Worm (Caenorhabditis elegans) whole organism, late embryonic: Measurements from ENCODE around the gene fbxa-201.

Source experiments
- C08G9.2 ChIP-seq: sonication (generic microtip); optimal IDR thresholded peaks from 2 replicates; lab custom pipeline; 2016; ENCODE audit warnings: mild to moderate bottlenecking, missing genetic modification characterization, moderate library complexity, missing compliant biosample characterization
- C38D4.7 ChIP-seq: fragments of 200-800 bp; sonication (Bioruptor generic); optimal IDR thresholded peaks from 2 replicates; lab custom pipeline; 2018; ENCODE audit warnings: mild to moderate bottlenecking, missing genetic modification characterization, moderate library complexity, missing compliant biosample characterization
- F13H6.1 ChIP-seq: sonication (generic microtip); optimal IDR thresholded peaks from 2 replicates; lab custom pipeline; 2016; ENCODE audit warnings: missing genetic modification characterization, missing compliant biosample characterization
- T23F11.4 ChIP-seq: fragments of 200-800 bp; sonication (Bioruptor generic); optimal IDR thresholded peaks from 2 replicates; lab custom pipeline; 2018; ENCODE audit warnings: mild to moderate bottlenecking, missing genetic modification characterization, missing compliant biosample characterization
- Y22D7AL.16 ChIP-seq: sonication (generic microtip); optimal IDR thresholded peaks from 2 replicates; lab custom pipeline; 2016; ENCODE audit warnings: missing genetic modification characterization, missing compliant biosample characterization
- ahr-1 ChIP-seq: sonication (generic microtip); optimal IDR thresholded peaks from 2 replicates; lab custom pipeline; 2016; ENCODE audit warnings: missing genetic modification characterization, missing compliant biosample characterization
- ama-1 ChIP-seq: fragments of 150-350 bp; optimal IDR thresholded peaks from 2 replicates; lab custom pipeline; 2014
- ceh-14 ChIP-seq: sonication (generic microtip); optimal IDR thresholded peaks from 2 replicates; lab custom pipeline; 2016; ENCODE audit warnings: missing genotype, missing genetic modification characterization, missing compliant biosample characterization
- ceh-18 ChIP-seq: sonication (generic microtip); optimal IDR thresholded peaks from 2 replicates; lab custom pipeline; 2016; ENCODE audit warnings: missing genetic modification characterization, missing compliant biosample characterization
- ceh-19 ChIP-seq: fragments of 200-800 bp; sonication (Bioruptor generic); optimal IDR thresholded peaks from 2 replicates; lab custom pipeline; 2018; ENCODE audit warnings: mild to moderate bottlenecking, missing genetic modification characterization, missing compliant biosample characterization
- ceh-2 ChIP-seq: sonication (generic microtip); optimal IDR thresholded peaks from 2 replicates; lab custom pipeline; 2016; ENCODE audit warnings: missing genotype, missing genetic modification characterization, missing compliant biosample characterization
- ceh-24 ChIP-seq: sonication (generic microtip); optimal IDR thresholded peaks from 2 replicates; lab custom pipeline; 2016; ENCODE audit warnings: mild to moderate bottlenecking, missing genetic modification characterization, missing compliant biosample characterization
- ceh-30 ChIP-seq: fragments of 150-350 bp; optimal IDR thresholded peaks from 2 replicates; lab custom pipeline; 2014; ENCODE audit warnings: missing biosample characterization, missing genetic modification characterization
- ceh-6 ChIP-seq: fragments of 200-800 bp; sonication (Bioruptor generic); optimal IDR thresholded peaks from 2 replicates; lab custom pipeline; 2018; ENCODE audit warnings: mild to moderate bottlenecking, missing genetic modification characterization, missing compliant biosample characterization
- dve-1 ChIP-seq: sonication (generic microtip); optimal IDR thresholded peaks from 2 replicates; lab custom pipeline; 2017; ENCODE audit warnings: antibody characterized with exemption, mild to moderate bottlenecking, missing genetic modification characterization, missing compliant biosample characterization
- elt-2 ChIP-seq: sonication (generic microtip); optimal IDR thresholded peaks from 2 replicates; lab custom pipeline; 2016; ENCODE audit warnings: missing genetic modification reagents, missing genetic modification characterization, missing compliant biosample characterization
- ets-4 ChIP-seq: sonication (generic microtip); optimal IDR thresholded peaks from 2 replicates; lab custom pipeline; 2016; ENCODE audit warnings: missing genetic modification characterization, missing compliant biosample characterization
- eyg-1 ChIP-seq: sonication (generic microtip); optimal IDR thresholded peaks from 2 replicates; lab custom pipeline; 2016; ENCODE audit warnings: missing genotype, missing genetic modification characterization, missing compliant biosample characterization
- fkh-6 ChIP-seq: sonication (generic microtip); optimal IDR thresholded peaks from 2 replicates; lab custom pipeline; 2016; ENCODE audit warnings: missing genetic modification characterization, missing compliant biosample characterization
- hlh-15 ChIP-seq: sonication (generic microtip); optimal IDR thresholded peaks from 2 replicates; lab custom pipeline; 2016; ENCODE audit warnings: missing genetic modification characterization, missing compliant biosample characterization
- hlh-6 ChIP-seq: sonication (generic microtip); optimal IDR thresholded peaks from 2 replicates; lab custom pipeline; 2016; ENCODE audit warnings: missing genotype, missing genetic modification characterization, missing compliant biosample characterization
- lim-6 ChIP-seq: sonication (generic microtip); optimal IDR thresholded peaks from 2 replicates; lab custom pipeline; 2016; ENCODE audit warnings: missing genetic modification characterization, missing compliant biosample characterization
- madf-2 ChIP-seq: sonication (generic microtip); optimal IDR thresholded peaks from 2 replicates; lab custom pipeline; 2017; ENCODE audit warnings: missing genetic modification characterization, missing compliant biosample characterization
- nfya-1 ChIP-seq: sonication (generic microtip); optimal IDR thresholded peaks from 2 replicates; lab custom pipeline; 2017; ENCODE audit warnings: missing genetic modification characterization, mild to moderate bottlenecking, missing compliant biosample characterization, antibody characterized with exemption, moderate library complexity
- npax-4 ChIP-seq: sonication (generic microtip); optimal IDR thresholded peaks from 2 replicates; lab custom pipeline; 2016; ENCODE audit warnings: missing genetic modification characterization, missing compliant biosample characterization
- odd-2 ChIP-seq: sonication (generic microtip); optimal IDR thresholded peaks from 2 replicates; lab custom pipeline; 2017; ENCODE audit warnings: antibody characterized with exemption, mild to moderate bottlenecking, missing genetic modification characterization, missing compliant biosample characterization
- pat-9 ChIP-seq: fragments of 200-800 bp; sonication (Bioruptor generic); optimal IDR thresholded peaks from 2 replicates; lab custom pipeline; 2018; ENCODE audit warnings: mild to moderate bottlenecking, missing genetic modification characterization, moderate library complexity, missing compliant biosample characterization
- pax-1 ChIP-seq: fragments of 150-350 bp; optimal IDR thresholded peaks from 2 replicates; lab custom pipeline; 2014; ENCODE audit warnings: missing biosample characterization, missing genetic modification characterization
- pha-4 ChIP-seq: fragments of 150-350 bp; optimal IDR thresholded peaks from 2 replicates; lab custom pipeline; 2018; ENCODE audit warnings: missing biosample characterization, missing genetic modification reagents, missing genetic modification characterization
- pqm-1 ChIP-seq: sonication (generic microtip); optimal IDR thresholded peaks from 2 replicates; lab custom pipeline; 2016; ENCODE audit warnings: missing genetic modification characterization, missing compliant biosample characterization
- syd-9 ChIP-seq: sonication (generic microtip); optimal IDR thresholded peaks from 2 replicates; lab custom pipeline; 2016; ENCODE audit warnings: mild to moderate bottlenecking, missing genetic modification characterization, moderate library complexity, missing compliant biosample characterization
- ttx-3 ChIP-seq: sonication (generic microtip); optimal IDR thresholded peaks from 2 replicates; lab custom pipeline; 2016; ENCODE audit warnings: missing genetic modification reagents, missing genetic modification characterization, missing compliant biosample characterization
- unc-42 ChIP-seq: sonication (generic microtip); optimal IDR thresholded peaks from 2 replicates; lab custom pipeline; 2016; ENCODE audit warnings: missing genotype, missing genetic modification characterization, missing compliant biosample characterization
- zip-5 ChIP-seq: sonication (generic microtip); optimal IDR thresholded peaks from 2 replicates; lab custom pipeline; 2016; ENCODE audit warnings: missing genetic modification characterization, missing compliant biosample characterization
- ztf-16 ChIP-seq: sonication (generic microtip); optimal IDR thresholded peaks from 2 replicates; lab custom pipeline; 2017; ENCODE audit warnings: missing genetic modification characterization, missing compliant biosample characterization

The fbxa-201 gene

ce11 chrV:1975049-1975448 lies at the start of gene fbxa-201:
Gene fbxa-201 (plus strand): TSS chrV:1975349.
- TF ChIP-seq zip-5 (tag; lab: Kevin White, UChicago) (no peak), ahr-1 (tag; lab: Kevin White, UChicago) (no peak), Y22D7AL.16 (tag; lab: Kevin White, UChicago) (no peak), ceh-14 (no peak), dve-1 (tag; lab: Kevin White, UChicago) (no peak), ztf-16 (no peak), T23F11.4 (no peak), ceh-24 (tag; lab: Kevin White, UChicago) (no peak), pha-4 (tag; lab: Kevin White, UChicago) (no peak), ttx-3 (no peak), ets-4 (tag; lab: Kevin White, UChicago) (no peak), ceh-6 (GFP tag; lab: Kevin White, UChicago) (no peak), odd-2 (tag; lab: Kevin White, UChicago) (no peak), madf-2 (tag; lab: Kevin White, UChicago) (no peak), pat-9 (tag; lab: Kevin White, UChicago) (no peak), syd-9 (tag; lab: Kevin White, UChicago) (no peak), ceh-19 (no peak), pax-1 (tag; lab: Kevin White, UChicago) (no peak), npax-4 (tag; lab: Kevin White, UChicago) (no peak), ceh-2 (tag; lab: Kevin White, UChicago) (no peak)

ce11 chrV:1925487-1925886 lies 49.7 kb upstream of the fbxa-201 start, which contains the start of gene T06A1.1:
Gene T06A1.1 (minus strand): TSS chrV:1925587.
- no peak for TF ChIP-seq pqm-1
- TF ChIP-seq pax-1 (tag; lab: Kevin White, UChicago) = no peak
- no peak for TF ChIP-seq elt-2 (tag; lab: Kevin White, UChicago)
- no peak for TF ChIP-seq syd-9 (tag; lab: Kevin White, UChicago)
- TF ChIP-seq fkh-6 (tag; lab: Kevin White, UChicago) = no peak
- TF ChIP-seq C08G9.2 (tag; lab: Kevin White, UChicago) = no peak
- TF ChIP-seq hlh-15 (tag; lab: Kevin White, UChicago) = no peak
- TF ChIP-seq ama-1 (lab: Kevin White, UChicago) = no peak
- TF ChIP-seq ceh-30 = no peak
- no peak for TF ChIP-seq eyg-1
- no peak for TF ChIP-seq F13H6.1 (tag; lab: Kevin White, UChicago)

DNA sequence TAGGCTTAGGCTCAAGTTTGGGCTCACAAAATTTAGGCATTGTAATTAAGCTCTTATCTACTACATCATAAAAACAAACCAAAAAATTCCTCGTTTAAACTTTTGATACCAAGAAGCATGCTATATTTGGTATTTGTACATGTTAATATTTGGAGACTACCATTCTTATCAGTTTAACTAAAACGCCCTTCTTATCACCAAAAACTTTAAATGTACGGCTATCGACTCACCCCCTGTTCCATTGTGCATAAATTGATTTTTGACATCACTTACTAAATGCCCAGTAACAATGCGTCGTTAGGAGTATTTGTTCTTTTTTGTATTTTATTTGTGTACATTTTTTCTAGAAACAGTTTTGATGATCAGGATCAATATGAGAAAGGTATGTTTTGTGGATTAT lies 48.1 kb upstream of the fbxa-201 start, which contains the start of gene T06A1.5:
Gene T06A1.5, plus strand, starts transcription at position 209 of the 400 bp plus-strand sequence.
- TF ChIP-seq elt-2 (tag; lab: Kevin White, UChicago) (peak; percentile 70), hlh-6 (tag; lab: Kevin White, UChicago) (no peak)

DNA sequence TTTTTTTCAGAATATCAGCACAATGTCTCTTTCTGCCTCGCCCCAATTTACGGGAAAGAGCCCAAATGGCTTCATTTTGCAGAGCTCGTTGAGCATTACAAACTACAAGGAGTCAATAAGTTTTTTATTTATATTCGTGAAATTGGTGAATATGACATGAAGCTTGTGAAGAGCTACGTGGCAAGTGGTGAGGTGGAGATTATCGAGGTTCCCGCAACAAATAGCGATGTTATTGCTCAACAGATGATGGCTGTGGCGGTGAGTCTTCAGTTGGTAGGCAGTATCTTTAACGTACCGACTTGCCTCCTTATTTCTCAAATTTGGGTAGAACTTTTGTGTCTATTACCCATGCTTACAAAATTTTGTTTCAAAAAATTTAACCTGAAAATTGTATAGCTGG lies 46.7 kb upstream of the fbxa-201 start:
- TF ChIP-seq ceh-6 (GFP tag; lab: Kevin White, UChicago) (no peak), C38D4.7 (GFP tag; lab: Kevin White, UChicago) (no peak), ceh-18 (no peak), nfya-1 (no peak)

- TF ChIP-seq T23F11.4 = no peak
- peak; percentile 16 for TF ChIP-seq unc-42
- TF ChIP-seq C38D4.7 (GFP tag; lab: Kevin White, UChicago) = no peak
- TF ChIP-seq lim-6 (tag; lab: Kevin White, UChicago) = no peak
Measured at ce11 chrV:1935494-1935893, 39.7 kb upstream of the fbxa-201 start.
